Fruit fly (Drosophila melanogaster) whole organism, embryonic: ENCODE data around the gene CG34008.

Experiments used
- Ada2b ChIP-seq: fragments of 200-800 bp; sonication (Bioruptor generic); IDR thresholded peaks from 2 replicates; pipeline ENCODE4 v1.3.6; 2022; ENCODE audit warnings: missing biosample characterization, missing genetic modification characterization
- Adf1 ChIP-seq: fragments of 200-800 bp; sonication (Bioruptor generic); IDR thresholded peaks from 2 replicates; pipeline ENCODE4 v1.3.6; 2022; ENCODE audit warnings: missing biosample characterization, missing genetic modification characterization
- Antp ChIP-seq: fragments of 200-800 bp; sonication (Bioruptor generic); optimal IDR thresholded peaks from 3 replicates; lab custom pipeline; 2016; ENCODE audit warnings: missing biosample characterization, missing genetic modification characterization
- Bdp1 ChIP-seq: fragments of 200-800 bp; sonication (Bioruptor generic); optimal IDR thresholded peaks from 3 replicates; lab custom pipeline; 2016; ENCODE audit warnings: missing biosample characterization, missing genetic modification characterization
- BtbVII ChIP-seq: fragments of 200-800 bp; sonication (Bioruptor generic); optimal IDR thresholded peaks from 3 replicates; lab custom pipeline; 2017; ENCODE audit warnings: missing biosample characterization, mild to moderate bottlenecking, missing genetic modification characterization
- CG10959 ChIP-seq: fragments of 200-800 bp; sonication (Bioruptor generic); IDR thresholded peaks from 2 replicates; pipeline ENCODE4 v1.3.6; 2022; ENCODE audit warnings: missing biosample characterization, missing genetic modification characterization
- CG11085 ChIP-seq: fragments of 200-800 bp; sonication (Bioruptor generic); IDR thresholded peaks from 2 replicates; pipeline ENCODE4 v1.3.6; 2022; ENCODE audit warnings: missing biosample characterization, missing genetic modification characterization
- CG11398 ChIP-seq: fragments of 200-800 bp; sonication (Bioruptor generic); optimal IDR thresholded peaks from 2 replicates; lab custom pipeline; 2016; ENCODE audit warnings: missing biosample characterization, missing genetic modification characterization
- CG12155 ChIP-seq: fragments of 200-800 bp; sonication (Bioruptor generic); optimal IDR thresholded peaks from 3 replicates; lab custom pipeline; 2016; ENCODE audit warnings: missing biosample characterization, missing genetic modification characterization
- CG13424 ChIP-seq: fragments of 200-800 bp; sonication (Bioruptor generic); optimal IDR thresholded peaks from 2 replicates; lab custom pipeline; 2019; ENCODE audit warnings: missing biosample characterization, mild to moderate bottlenecking, missing genetic modification characterization, moderate library complexity
- CG2116 ChIP-seq: fragments of 200-800 bp; sonication (Bioruptor generic); optimal IDR thresholded peaks from 3 replicates; lab custom pipeline; 2018; ENCODE audit warnings: missing biosample characterization, mild to moderate bottlenecking, missing genetic modification characterization
- CG30020 ChIP-seq: fragments of 200-800 bp; optimal IDR thresholded peaks from 2 replicates; lab custom pipeline; 2019; ENCODE audit warnings: missing biosample characterization, mild to moderate bottlenecking, missing genetic modification characterization, moderate library complexity
- CG30431 ChIP-seq: fragments of 200-800 bp; sonication (Bioruptor generic); optimal IDR thresholded peaks from 2 replicates; lab custom pipeline; 2017; ENCODE audit warnings: missing biosample characterization, missing genetic modification characterization
- CG4328 ChIP-seq: fragments of 200-800 bp; sonication (Bioruptor generic); optimal IDR thresholded peaks from 3 replicates; lab custom pipeline; 2017; ENCODE audit warnings: missing biosample characterization, missing genetic modification reagents, missing genetic modification characterization
- CG8290 ChIP-seq, 3 experiments: fragments of 200-800 bp; sonication (Bioruptor generic); optimal IDR thresholded peaks; 2 replicates each; lab custom pipeline; 2016 to 2019; ENCODE audit warnings: missing biosample characterization in 3 of 3, missing genetic modification characterization in 3 of 3, mild to moderate bottlenecking in 2 of 3, moderate library complexity in 1 of 3
- CG9817 ChIP-seq: fragments of 200-800 bp; sonication (Bioruptor generic); optimal IDR thresholded peaks from 2 replicates; lab custom pipeline; 2018; ENCODE audit warnings: missing biosample characterization, mild to moderate bottlenecking, missing genetic modification characterization, moderate library complexity
- CG9876 ChIP-seq: fragments of 200-800 bp; sonication (Bioruptor generic); optimal IDR thresholded peaks from 2 replicates; lab custom pipeline; 2016; ENCODE audit warnings: missing biosample characterization, missing genetic modification characterization
- CG9932 ChIP-seq: fragments of 200-800 bp; sonication (Bioruptor generic); IDR thresholded peaks from 2 replicates; pipeline ENCODE4 v1.3.6; 2022; ENCODE audit warnings: missing biosample characterization, missing genetic modification characterization
- Chrac-16 ChIP-seq: fragments of 200-800 bp; sonication (Bioruptor generic); optimal IDR thresholded peaks from 3 replicates; lab custom pipeline; 2016; ENCODE audit warnings: missing biosample characterization, missing genetic modification characterization
- Dip2 ChIP-seq: fragments of 200-800 bp; sonication (Bioruptor generic); IDR thresholded peaks from 2 replicates; pipeline ENCODE4 v1.3.6; 2022; ENCODE audit warnings: missing biosample characterization, missing genetic modification characterization
- Dll ChIP-seq: fragments of 200-800 bp; sonication (Bioruptor generic); IDR thresholded peaks from 4 replicates; pipeline ENCODE4 v1.3.6; 2022; ENCODE audit warnings: missing biosample characterization, missing genetic modification characterization; ENCODE audit not compliant: partially characterized antibody
- Med ChIP-seq: fragments of 200-800 bp; sonication (Bioruptor generic); peaks from one replicate; lab custom pipeline; 2016; ENCODE audit warnings: missing biosample characterization, missing genetic modification characterization, mild to moderate bottlenecking, inconsistent platforms, moderate library complexity
- Nf-YC ChIP-seq: fragments of 200-800 bp; optimal IDR thresholded peaks from 3 replicates; lab custom pipeline; 2019; ENCODE audit warnings: missing biosample characterization, mild to moderate bottlenecking, missing genetic modification characterization, moderate library complexity
- Poxn ChIP-seq: fragments of 200-800 bp; sonication (Bioruptor generic); IDR thresholded peaks from 2 replicates; pipeline ENCODE4 v1.3.6; 2022; ENCODE audit warnings: missing biosample characterization, missing genetic modification characterization
- Rfx ChIP-seq: fragments of 200-800 bp; sonication (Bioruptor generic); IDR thresholded peaks from 2 replicates; pipeline ENCODE4 v1.3.6; 2022; ENCODE audit warnings: missing biosample characterization, missing genetic modification characterization
- Sry-δ ChIP-seq: fragments of 200-800 bp; sonication (Bioruptor generic); optimal IDR thresholded peaks from 2 replicates; lab custom pipeline; 2016; ENCODE audit warnings: missing biosample characterization, missing genetic modification characterization
- Trl ChIP-seq, 3 experiments: fragments of >200 bp in 2 of 3; fragments of 200-800 bp in 1 of 3; sonication (Bioruptor generic) in 1 of 3; optimal IDR thresholded peaks; 2 replicates in 1 of 3; 3 replicates in 2 of 3; lab custom pipeline; 2016 to 2017; ENCODE audit warnings: missing biosample characterization in 1 of 3, missing genetic modification characterization in 1 of 3
- amos ChIP-seq: fragments of 200-800 bp; sonication (Bioruptor generic); IDR thresholded peaks from 2 replicates; pipeline ENCODE4 v1.3.6; 2022; ENCODE audit warnings: missing biosample characterization, missing genetic modification characterization; ENCODE audit not compliant: partially characterized antibody
- dan ChIP-seq: fragments of 200-800 bp; sonication (Bioruptor generic); IDR thresholded peaks from 2 replicates; pipeline ENCODE4 v1.3.6; 2022; ENCODE audit warnings: missing biosample characterization, missing genetic modification characterization
- dysf ChIP-seq: fragments of 200-800 bp; sonication (Bioruptor generic); IDR thresholded peaks from 3 replicates; pipeline ENCODE4 v1.3.6; 2022; ENCODE audit warnings: missing biosample characterization, missing genetic modification characterization
- eve ChIP-seq, 2 experiments: fragments of >200 bp; optimal IDR thresholded peaks; 2 replicates each; lab custom pipeline; 2017; ENCODE audit warnings: missing biosample characterization in 2 of 2, missing genetic modification characterization in 2 of 2
- gem ChIP-seq: fragments of 200-800 bp; sonication (Bioruptor generic); optimal IDR thresholded peaks from 2 replicates; lab custom pipeline; 2019; ENCODE audit warnings: missing biosample characterization, mild to moderate bottlenecking, missing genetic modification characterization, moderate library complexity
- grau ChIP-seq: fragments of 200-800 bp; optimal IDR thresholded peaks from 3 replicates; lab custom pipeline; 2019; ENCODE audit warnings: missing biosample characterization, mild to moderate bottlenecking, missing genetic modification characterization, moderate library complexity
- ind ChIP-seq: fragments of 200-800 bp; sonication (Bioruptor generic); optimal IDR thresholded peaks from 3 replicates; lab custom pipeline; 2016; ENCODE audit warnings: missing biosample characterization, missing genetic modification characterization
- inv ChIP-seq: fragments of 200-800 bp; sonication (Bioruptor generic); IDR thresholded peaks from 2 replicates; pipeline ENCODE4 v1.3.6; 2022; ENCODE audit warnings: missing biosample characterization, missing genetic modification characterization; ENCODE audit not compliant: partially characterized antibody
- lab ChIP-seq: fragments of 200-800 bp; sonication (Bioruptor generic); optimal IDR thresholded peaks from 3 replicates; lab custom pipeline; 2017; ENCODE audit warnings: missing biosample characterization, missing genetic modification characterization, mild to moderate bottlenecking, moderate library complexity, missing genetic modification reagents
- lola ChIP-seq, 3 experiments: fragments of >200 bp in 2 of 3; fragments of 200-800 bp in 1 of 3; sonication (Bioruptor generic) in 1 of 3; optimal IDR thresholded peaks; 2 replicates each; lab custom pipeline; 2017 to 2019; ENCODE audit warnings: missing biosample characterization in 3 of 3, missing genetic modification characterization in 3 of 3, mild to moderate bottlenecking in 1 of 3, moderate library complexity in 1 of 3
- maf-S ChIP-seq: fragments of 200-800 bp; sonication (Bioruptor generic); optimal IDR thresholded peaks from 2 replicates; lab custom pipeline; 2016; ENCODE audit warnings: missing biosample characterization, missing genetic modification characterization
- mam ChIP-seq: fragments of 200-800 bp; sonication (Bioruptor generic); optimal IDR thresholded peaks from 3 replicates; lab custom pipeline; 2016; ENCODE audit warnings: missing biosample characterization, missing genetic modification characterization
- otp ChIP-seq: fragments of 200-800 bp; sonication (Bioruptor generic); IDR thresholded peaks from 3 replicates; pipeline ENCODE4, ENCODE4 v1.3.6; 2022; ENCODE audit warnings: missing biosample characterization, missing genetic modification characterization
- psq ChIP-seq: fragments of 200-800 bp; sonication (Bioruptor generic); optimal IDR thresholded peaks from 2 replicates; lab custom pipeline; 2017; ENCODE audit warnings: missing biosample characterization, missing genetic modification characterization
- rib ChIP-seq: fragments of 200-800 bp; sonication (Bioruptor generic); IDR thresholded peaks from 2 replicates; pipeline ENCODE4 v1.3.6; 2022; ENCODE audit warnings: missing biosample characterization, missing genetic modification characterization
- sob ChIP-seq: fragments of 200-800 bp; sonication (Bioruptor generic); IDR thresholded peaks from 2 replicates; pipeline ENCODE4 v1.3.6; 2022; ENCODE audit warnings: missing biosample characterization, missing genetic modification characterization
- tin ChIP-seq: fragments of 200-800 bp; sonication (Bioruptor generic); optimal IDR thresholded peaks from 3 replicates; lab custom pipeline; 2016; ENCODE audit warnings: missing biosample characterization, missing genetic modification characterization
- tup ChIP-seq: fragments of 200-800 bp; sonication (Bioruptor generic); optimal IDR thresholded peaks from 2 replicates; lab custom pipeline; 2016; ENCODE audit warnings: missing biosample characterization, mild to moderate bottlenecking, missing genetic modification characterization, moderate library complexity
- zf30C ChIP-seq: fragments of 200-800 bp; sonication (Bioruptor generic); optimal IDR thresholded peaks from 3 replicates; lab custom pipeline; 2018; ENCODE audit warnings: missing biosample characterization, mild to moderate bottlenecking, missing genetic modification characterization

The CG34008 gene

dm6 chr3R:20549855-20550603 is 31.3 kb downstream of the CG34008 start (continued):
- TF ChIP-seq Antp (GFP tag; lab: Kevin White, UChicago) = peak; percentile 34
- TF ChIP-seq CG30020 (tag; lab: Kevin White, UChicago) = peak; percentile 44
- peak; percentile 88 for TF ChIP-seq CG9817 (tag; lab: Kevin White, UChicago)
- peak; percentile 79 for TF ChIP-seq BtbVII (GFP tag; lab: Kevin White, UChicago)
- TF ChIP-seq Dll = no peak
- 0 out of 2 replicates have a peak, but pooled peaks have one; percentile 39 for TF ChIP-seq Poxn
- TF ChIP-seq eve (GFP tag; optimal IDR thresholded peaks at IDR 0.05; lab: Kevin White, UChicago) = peak in 1 of 2 experiments; percentile 94
- TF ChIP-seq mam = peak; percentile 59
- peak; percentile 78 for TF ChIP-seq CG12155 (GFP tag; lab: Kevin White, UChicago)

- no peak for TF ChIP-seq maf-S (GFP tag; lab: Kevin White, UChicago)
- TF ChIP-seq CG4328 (GFP tag; lab: Kevin White, UChicago) = peak; percentile 9
- no peak for TF ChIP-seq Bdp1 (GFP tag; lab: Kevin White, UChicago)
- TF ChIP-seq dysf (GFP tag; lab: Robert Waterston, UW) = 0 out of 3 replicates have a peak, but pooled peaks have one; percentile 16
- TF ChIP-seq CG11085 = no peak
- TF ChIP-seq Sry-δ (GFP tag; lab: Kevin White, UChicago) = no peak
- peak in 1 of 3 experiments; percentile 32 for TF ChIP-seq lola (GFP tag; optimal IDR thresholded peaks at IDR 0.05; lab: Kevin White, UChicago)
- TF ChIP-seq CG30431 (GFP tag; lab: Kevin White, UChicago) = no peak
- TF ChIP-seq CG13424 (tag; lab: Kevin White, UChicago) = no peak
- TF ChIP-seq CG11398 = no peak
- TF ChIP-seq gem = no peak
- TF ChIP-seq Ada2b (GFP tag; lab: Robert Waterston, UW) = no peak
- no peak for TF ChIP-seq BtbVII (GFP tag; lab: Kevin White, UChicago)
- TF ChIP-seq CG9932 (GFP tag; lab: Robert Waterston, UW) = no peak
- TF ChIP-seq Chrac-16 (GFP tag; lab: Kevin White, UChicago) = no peak
- no peak for TF ChIP-seq dan (GFP tag; lab: Robert Waterston, UW)
- TF ChIP-seq tup = no peak
- TF ChIP-seq ind (GFP tag; lab: Kevin White, UChicago) = peak; percentile 26
- no peak for TF ChIP-seq zf30C (GFP tag; lab: Kevin White, UChicago)
- TF ChIP-seq Trl (optimal IDR thresholded peaks at IDR 0.05; lab: Kevin White, UChicago) = no peak
- no peak for TF ChIP-seq Trl (GFP tag; optimal IDR thresholded peaks at IDR 0.05; lab: Kevin White, UChicago)
- no peak for TF ChIP-seq otp (GFP tag; lab: Robert Waterston, UW)
- TF ChIP-seq CG2116 (GFP tag; lab: Kevin White, UChicago) = no peak
- no peak for TF ChIP-seq CG9876 (GFP tag; lab: Kevin White, UChicago)
- no peak for TF ChIP-seq sob
- no peak for TF ChIP-seq CG8290 (GFP tag; optimal IDR thresholded peaks at IDR 0.05; lab: Kevin White, UChicago)
- peak in 1 of 2 experiments; percentile 56 for TF ChIP-seq CG8290 (tag; optimal IDR thresholded peaks at IDR 0.05; lab: Kevin White, UChicago)
- peak; percentile 88 for TF ChIP-seq grau (tag; lab: Kevin White, UChicago)
- no peak for TF ChIP-seq Adf1 (GFP tag; lab: Robert Waterston, UW)
- no peak for TF ChIP-seq inv (GFP tag; lab: Robert Waterston, UW)
- peak; percentile 47; the same call in 1 of the 2 replicates for TF ChIP-seq Rfx (GFP tag; lab: Robert Waterston, UW)
- no peak for TF ChIP-seq psq (GFP tag; lab: Kevin White, UChicago)
- TF ChIP-seq amos (GFP tag; lab: Robert Waterston, UW) = no peak
- TF ChIP-seq Dip2 (GFP tag; lab: Robert Waterston, UW) = no peak
- TF ChIP-seq rib = peak; percentile 59
- no peak for TF ChIP-seq tin (GFP tag; lab: Kevin White, UChicago)
- TF ChIP-seq Med (GFP tag; lab: Kevin White, UChicago) = peak; percentile 79
- TF ChIP-seq CG10959 (GFP tag; lab: Robert Waterston, UW) = no peak
- peak; percentile 64 for TF ChIP-seq lab (GFP tag; lab: Kevin White, UChicago)
- no peak for TF ChIP-seq Nf-YC (tag; lab: Kevin White, UChicago)
Measured at dm6 chr3R:20549017-20549854, 32.1 kb downstream of the CG34008 start.
